Worm (Caenorhabditis elegans) whole organism, young adult: ENCODE data around the gene srh-281.

ENCODE experiments used
- F57A8.1 ChIP-seq: fragments of 200-800 bp; sonication (Bioruptor generic); optimal IDR thresholded peaks from 2 replicates; lab custom pipeline; 2018; ENCODE audit warnings: mild to moderate bottlenecking, missing genetic modification characterization, moderate library complexity, missing compliant biosample characterization
- dox-1 ChIP-seq: fragments of 200-800 bp; sonication (Bioruptor generic); IDR thresholded peaks from 2 replicates; pipeline ENCODE4 v1.3.6; 2022; ENCODE audit warnings: missing genetic modification reagents, missing genetic modification characterization, missing compliant biosample characterization
- hmg-1.2 ChIP-seq: fragments of 200-800 bp; sonication (Bioruptor generic); IDR thresholded peaks from 2 replicates; pipeline ENCODE4 v1.3.6; 2022; ENCODE audit warnings: missing genetic modification reagents, missing genetic modification characterization, missing compliant biosample characterization
- mcd-1 ChIP-seq: fragments of 200-800 bp; sonication (Bioruptor generic); IDR thresholded peaks from 2 replicates; pipeline ENCODE4 v1.3.6; 2022; ENCODE audit warnings: missing genetic modification reagents, missing genetic modification characterization, missing compliant biosample characterization
- unc-130 ChIP-seq: sonication (generic microtip); optimal IDR thresholded peaks from 2 replicates; lab custom pipeline; 2016; ENCODE audit warnings: missing genetic modification reagents, missing genetic modification characterization, missing compliant biosample characterization
- zim-3 ChIP-seq: sonication (generic microtip); optimal IDR thresholded peaks from 2 replicates; lab custom pipeline; 2017; ENCODE audit warnings: mild to moderate bottlenecking, missing genetic modification characterization, moderate library complexity, missing compliant biosample characterization

ce11 chrV:16180350-16180749 lies 10.2 kb upstream of the srh-281 start, which contains the start of gene str-106:
- TF ChIP-seq zim-3 (tag; lab: Kevin White, UChicago), result no peak
- no peak for TF ChIP-seq F57A8.1 (GFP tag; lab: Kevin White, UChicago)
- no peak for TF ChIP-seq mcd-1 (GFP tag; lab: Robert Waterston, UW)
- TF ChIP-seq dox-1 (GFP tag; lab: Robert Waterston, UW), result no peak
- TF ChIP-seq unc-130 (GFP tag; lab: Kevin White, UChicago), result no peak
- no peak for TF ChIP-seq hmg-1.2 (GFP tag; lab: Robert Waterston, UW)
